Worm (Caenorhabditis elegans): ENCODE data around the gene wdfy-3.

The wdfy-3 gene

ce11 chrIV:12719664-12720063 lies 66.5 kb downstream of the wdfy-3 start, which contains the start of gene idpp-7:
Gene idpp-7, plus strand, starts transcription at chrIV:12719964.
- TF ChIP-seq efl-1 (GFP tag; optimal IDR thresholded peaks at IDR 0.05) (peak; percentile 7), madf-6 (GFP tag; IDR thresholded peaks at IDR 0.05) (peak; percentile 59), ceh-100 (GFP tag; IDR thresholded peaks at IDR 0.05) (no peak)

- TF ChIP-seq lsy-27 (tag; optimal IDR thresholded peaks at IDR 0.05; ENCODE audit: borderline replicate concordance, insufficient read depth) = no peak
- no peak for TF ChIP-seq lin-54 (GFP tag; optimal IDR thresholded peaks at IDR 0.05)
- TF ChIP-seq hsf-1 (GFP tag; IDR thresholded peaks at IDR 0.05) = no peak
- no peak for TF ChIP-seq ceh-100 (GFP tag; IDR thresholded peaks at IDR 0.05)
- no peak for TF ChIP-seq efl-1 (GFP tag; optimal IDR thresholded peaks at IDR 0.05)
- no peak for TF ChIP-seq C17E4.6 (GFP tag; IDR thresholded peaks at IDR 0.05)
- no peak for TF ChIP-seq rcor-1 (GFP tag; IDR thresholded peaks at IDR 0.05)
- no peak for TF ChIP-seq madf-8 (GFP tag; conservative IDR thresholded peaks at IDR 0.05)
- TF ChIP-seq sdz-38 (tag; optimal IDR thresholded peaks at IDR 0.05) = no peak
Measured at ce11 chrIV:12721106-12721505, 67.9 kb downstream of the wdfy-3 start, which contains the start of gene T23F6.2. Gene T23F6.2, plus strand, starts transcription at chrIV:12721356.

All from whole organism, young adult.